Worm (Caenorhabditis elegans) whole organism, L3 larva: ENCODE data around the gene mbr-1.

Experiments
- R02D3.7 ChIP-seq: fragments of 150-350 bp; optimal IDR thresholded peaks from 2 replicates; lab custom pipeline; 2014; ENCODE audit warnings: missing biosample characterization, missing genetic modification characterization
- ama-1 ChIP-seq: fragments of 150-350 bp; optimal IDR thresholded peaks from 2 replicates; lab custom pipeline; 2018
- ceh-16 ChIP-seq: sonication (generic microtip); optimal IDR thresholded peaks from 2 replicates; lab custom pipeline; 2017; ENCODE audit warnings: missing biosample characterization, missing genetic modification characterization
- ceh-82 ChIP-seq: fragments of 150-350 bp; optimal IDR thresholded peaks from 2 replicates; lab custom pipeline; 2014; ENCODE audit warnings: missing biosample characterization, missing genetic modification characterization
- ceh-9 ChIP-seq: sonication (generic microtip); optimal IDR thresholded peaks from 2 replicates; lab custom pipeline; 2018; ENCODE audit warnings: missing biosample characterization, missing genetic modification characterization
- daf-12 ChIP-seq: fragments of 150-350 bp; optimal IDR thresholded peaks from 2 replicates; lab custom pipeline; 2014; ENCODE audit warnings: missing biosample characterization, missing genetic modification reagents, missing genetic modification characterization
- egl-27 ChIP-seq: sonication (generic microtip); optimal IDR thresholded peaks from 4 replicates; lab custom pipeline; 2017; ENCODE audit warnings: missing biosample characterization, missing genetic modification reagents, missing genetic modification characterization
- egl-5 ChIP-seq: fragments of 150-350 bp; optimal IDR thresholded peaks from 2 replicates; lab custom pipeline; 2017; ENCODE audit warnings: missing biosample characterization, missing genetic modification reagents, missing genetic modification characterization, inconsistent platforms
- elt-1 ChIP-seq: fragments of 150-350 bp; optimal IDR thresholded peaks from 2 replicates; lab custom pipeline; 2014; ENCODE audit warnings: missing biosample characterization, missing genetic modification characterization
- elt-2 ChIP-seq: sonication (generic microtip); optimal IDR thresholded peaks from 2 replicates; lab custom pipeline; 2016; ENCODE audit warnings: missing genetic modification reagents, mild to moderate bottlenecking, missing genetic modification characterization, missing compliant biosample characterization
- elt-3 ChIP-seq, 3 experiments: fragments of 150-350 bp in 1 of 3; sonication (generic microtip) in 2 of 3; optimal IDR thresholded peaks; 2 replicates in 2 of 3; 4 replicates in 1 of 3; lab custom pipeline; 2014 to 2017; ENCODE audit warnings: missing biosample characterization in 3 of 3, missing genetic modification characterization in 3 of 3
- eor-1 ChIP-seq, 2 experiments: fragments of 150-350 bp; optimal IDR thresholded peaks; 2 replicates each; lab custom pipeline; 2014 to 2018; ENCODE audit warnings: missing biosample characterization in 2 of 2, missing genetic modification characterization in 2 of 2
- fkh-10 ChIP-seq: sonication (generic microtip); optimal IDR thresholded peaks from 2 replicates; lab custom pipeline; 2017; ENCODE audit warnings: missing biosample characterization, missing genetic modification reagents, missing genetic modification characterization
- hmg-11 ChIP-seq: sonication (generic microtip); optimal IDR thresholded peaks from 2 replicates; lab custom pipeline; 2016; ENCODE audit warnings: missing genetic modification characterization, missing compliant biosample characterization
- lin-15B ChIP-seq: fragments of 150-350 bp; optimal IDR thresholded peaks from 2 replicates; lab custom pipeline; 2014; ENCODE audit warnings: missing biosample characterization, missing genetic modification characterization
- lsy-12 ChIP-seq: sonication (generic microtip); optimal IDR thresholded peaks from 2 replicates; lab custom pipeline; 2016; ENCODE audit warnings: mild to moderate bottlenecking, missing genetic modification characterization, missing compliant biosample characterization
- mdl-1 ChIP-seq: fragments of 150-350 bp; optimal IDR thresholded peaks from 2 replicates; lab custom pipeline; 2014; ENCODE audit warnings: missing biosample characterization, missing genetic modification characterization
- mml-1 ChIP-seq: fragments of 150-350 bp; sonication (generic microtip); optimal IDR thresholded peaks from 3 replicates; lab custom pipeline; 2014; ENCODE audit warnings: missing biosample characterization, missing genetic modification characterization
- nfya-1 ChIP-seq: sonication (generic microtip); optimal IDR thresholded peaks from 2 replicates; lab custom pipeline; 2017; ENCODE audit warnings: missing genetic modification characterization, mild to moderate bottlenecking, missing compliant biosample characterization, antibody characterized with exemption, moderate library complexity; ENCODE audit not compliant: insufficient read depth
- nhr-11 ChIP-seq: fragments of 150-350 bp; optimal IDR thresholded peaks from 2 replicates; lab custom pipeline; 2014; ENCODE audit warnings: missing biosample characterization, missing genetic modification characterization
- nhr-12 ChIP-seq: fragments of 150-350 bp; optimal IDR thresholded peaks from 2 replicates; lab custom pipeline; 2014; ENCODE audit warnings: missing biosample characterization, missing genetic modification characterization
- nhr-23 ChIP-seq: fragments of 150-350 bp; optimal IDR thresholded peaks from 2 replicates; lab custom pipeline; 2014; ENCODE audit warnings: missing biosample characterization, missing genetic modification reagents, missing genetic modification characterization
- nhr-237 ChIP-seq: fragments of 150-350 bp; optimal IDR thresholded peaks from 2 replicates; lab custom pipeline; 2014; ENCODE audit warnings: missing biosample characterization, missing genetic modification characterization
- nhr-25 ChIP-seq: sonication (generic microtip); optimal IDR thresholded peaks from 2 replicates; lab custom pipeline; 2017; ENCODE audit warnings: missing biosample characterization, missing genetic modification characterization
- nhr-43 ChIP-seq: sonication (generic microtip); optimal IDR thresholded peaks from 2 replicates; lab custom pipeline; 2016; ENCODE audit warnings: mild to moderate bottlenecking, missing genetic modification characterization, missing compliant biosample characterization; ENCODE audit not compliant: poor library complexity, severe bottlenecking
- nhr-67 ChIP-seq: fragments of 150-350 bp; optimal IDR thresholded peaks from 2 replicates; lab custom pipeline; 2014; ENCODE audit warnings: missing biosample characterization, missing genetic modification characterization
- nhr-76 ChIP-seq: fragments of 150-350 bp; sonication (generic microtip); optimal IDR thresholded peaks from 5 replicates; lab custom pipeline; 2014; ENCODE audit warnings: missing biosample characterization, missing genetic modification characterization
- pha-4 ChIP-seq: fragments of 150-350 bp; optimal IDR thresholded peaks from 2 replicates; lab custom pipeline; 2014; ENCODE audit warnings: missing biosample characterization, missing genetic modification reagents, missing genetic modification characterization
- pqm-1 ChIP-seq: fragments of 150-350 bp; optimal IDR thresholded peaks from 2 replicates; lab custom pipeline; 2017; ENCODE audit warnings: missing biosample characterization, missing genetic modification characterization, inconsistent platforms
- sea-2 ChIP-seq: fragments of 150-350 bp; sonication (generic microtip); optimal IDR thresholded peaks from 4 replicates; lab custom pipeline; 2014; ENCODE audit warnings: missing biosample characterization, missing genetic modification reagents, missing genetic modification characterization
- snpc-4 ChIP-seq: fragments of 150-350 bp; optimal IDR thresholded peaks from 2 replicates; lab custom pipeline; 2014; ENCODE audit warnings: missing biosample characterization, missing genetic modification characterization
- tbx-2 ChIP-seq: sonication (generic microtip); optimal IDR thresholded peaks from 2 replicates; lab custom pipeline; 2016; ENCODE audit warnings: mild to moderate bottlenecking, missing genetic modification characterization, missing compliant biosample characterization
- unc-39 ChIP-seq: sonication (generic microtip); optimal IDR thresholded peaks from 4 replicates; lab custom pipeline; 2017; ENCODE audit warnings: missing biosample characterization, missing genetic modification characterization
- unc-62 ChIP-seq: fragments of 150-350 bp; sonication (generic microtip); optimal IDR thresholded peaks from 4 replicates; lab custom pipeline; 2014; ENCODE audit warnings: missing biosample characterization, missing genetic modification reagents, missing genetic modification characterization
- zag-1 ChIP-seq: fragments of 150-350 bp; optimal IDR thresholded peaks from 2 replicates; lab custom pipeline; 2014; ENCODE audit warnings: missing biosample characterization, missing genetic modification characterization
- ztf-11 ChIP-seq: fragments of 150-350 bp; optimal IDR thresholded peaks from 2 replicates; lab custom pipeline; 2014; ENCODE audit warnings: missing biosample characterization, missing genetic modification characterization
- ztf-4 ChIP-seq: fragments of 150-350 bp; optimal IDR thresholded peaks from 2 replicates; lab custom pipeline; 2014; ENCODE audit warnings: missing biosample characterization, missing genetic modification characterization

The mbr-1 gene

ce11 chrX:10763383-10763782, 41.5 kb upstream of the mbr-1 start:
- TF ChIP-seq unc-62 (GFP tag; lab: Kevin White, UChicago) (no peak), daf-12 (no peak), pqm-1 (tag; lab: Kevin White, UChicago) (no peak), nfya-1 (tag; lab: Kevin White, UChicago) (no peak), snpc-4 (tag; lab: Kevin White, UChicago) (no peak), ceh-16 (tag; lab: Kevin White, UChicago) (no peak), ztf-11 (tag; lab: Kevin White, UChicago) (no peak), elt-3 (tag; optimal IDR thresholded peaks at IDR 0.05; lab: Kevin White, UChicago) (no peak), nhr-23 (tag; lab: Kevin White, UChicago) (no peak), elt-1 (tag; lab: Kevin White, UChicago) (no peak), nhr-76 (tag; lab: Kevin White, UChicago) (no peak), sea-2 (GFP tag; lab: Kevin White, UChicago) (no peak), nhr-25 (tag; lab: Kevin White, UChicago) (no peak), nhr-12 (tag; lab: Kevin White, UChicago) (no peak), unc-39 (no peak), ama-1 (lab: Kevin White, UChicago) (no peak), R02D3.7 (tag; lab: Kevin White, UChicago) (no peak)

ce11 chrX:10760958-10761357, 39.1 kb upstream of the mbr-1 start:
- peak; percentile 54 for TF ChIP-seq elt-2 (tag; lab: Kevin White, UChicago)
- TF ChIP-seq ceh-9 = no peak

- no peak for TF ChIP-seq nhr-25 (tag; lab: Kevin White, UChicago)
- TF ChIP-seq nhr-43 (tag; lab: Kevin White, UChicago) = no peak
- TF ChIP-seq egl-5 (tag; lab: Kevin White, UChicago) = no peak
- no peak for TF ChIP-seq eor-1 (tag; optimal IDR thresholded peaks at IDR 0.05; lab: Kevin White, UChicago)
- no peak for TF ChIP-seq zag-1 (tag; lab: Kevin White, UChicago)
- TF ChIP-seq pha-4 (tag; lab: Kevin White, UChicago) = no peak
- no peak for TF ChIP-seq mdl-1 (tag; lab: Kevin White, UChicago)
- TF ChIP-seq nhr-237 (tag; lab: Kevin White, UChicago) = no peak
- TF ChIP-seq nhr-67 (tag; lab: Kevin White, UChicago) = no peak
- TF ChIP-seq lin-15B (tag; lab: Kevin White, UChicago) = no peak
- TF ChIP-seq nhr-11 (tag; lab: Kevin White, UChicago) = no peak
- no peak for TF ChIP-seq R02D3.7 (tag; lab: Kevin White, UChicago)
- no peak for TF ChIP-seq ztf-4
- TF ChIP-seq ama-1 (lab: Kevin White, UChicago) = no peak
- TF ChIP-seq hmg-11 (tag; lab: Kevin White, UChicago) = no peak
- no peak for TF ChIP-seq mml-1
- TF ChIP-seq pqm-1 (tag; lab: Kevin White, UChicago) = no peak
- no peak for TF ChIP-seq unc-62 (GFP tag; lab: Kevin White, UChicago)
- TF ChIP-seq ceh-82 = no peak
- no peak for TF ChIP-seq elt-1 (tag; lab: Kevin White, UChicago)
Observed at ce11 chrX:10758453-10758852, 36.6 kb upstream of the mbr-1 start.

- TF ChIP-seq ceh-16 (tag; lab: Kevin White, UChicago) = no peak
- TF ChIP-seq daf-12 = no peak
- TF ChIP-seq fkh-10 = no peak
- no peak for TF ChIP-seq mdl-1 (tag; lab: Kevin White, UChicago)
- TF ChIP-seq ceh-82 = no peak
- TF ChIP-seq lsy-12 (tag; lab: Kevin White, UChicago) = no peak
- TF ChIP-seq nhr-23 (tag; lab: Kevin White, UChicago) = no peak
Observed at ce11 chrX:10757608-10758007, 35.8 kb upstream of the mbr-1 start, which contains the start of gene R07A4.4. Gene R07A4.4 (minus strand): TSS chrX:10757708.

- TF ChIP-seq ceh-9 (no peak), tbx-2 (tag; lab: Kevin White, UChicago) (no peak), nhr-43 (tag; lab: Kevin White, UChicago) (peak; percentile 14), egl-27 (no peak), daf-12 (no peak), elt-1 (tag; lab: Kevin White, UChicago) (no peak), nhr-23 (tag; lab: Kevin White, UChicago) (peak; percentile 26), ceh-82 (no peak)
Observed at ce11 chrX:10756185-10756584, 34.3 kb upstream of the mbr-1 start.
